Fruit fly (Drosophila melanogaster) whole organism, embryonic: ENCODE measurements around the gene CG31752.
A peak's percentile ranks its signal among the peaks of the same experiment; 100 is the strongest.

ENCODE experiments used
- Ada2b ChIP-seq: fragments of 200-800 bp; sonication (Bioruptor generic); IDR thresholded peaks from 2 replicates; pipeline ENCODE4 v1.3.6; 2022; ENCODE audit warnings: missing biosample characterization, missing genetic modification characterization
- Antp ChIP-seq: fragments of 200-800 bp; sonication (Bioruptor generic); optimal IDR thresholded peaks from 3 replicates; lab custom pipeline; 2016; ENCODE audit warnings: missing biosample characterization, missing genetic modification characterization
- CG11093 ChIP-seq: fragments of 200-800 bp; sonication (Bioruptor generic); IDR thresholded peaks from 3 replicates; pipeline ENCODE4 v1.3.6; 2022; ENCODE audit warnings: missing biosample characterization, missing genetic modification characterization
- CG11247 ChIP-seq: fragments of 200-800 bp; sonication (Bioruptor generic); IDR thresholded peaks from 2 replicates; pipeline ENCODE4 v1.3.6; 2022; ENCODE audit warnings: missing biosample characterization, missing genetic modification characterization
- CG12071 ChIP-seq: fragments of 200-800 bp; sonication (Bioruptor generic); optimal IDR thresholded peaks from 3 replicates; lab custom pipeline; 2018; ENCODE audit warnings: missing biosample characterization, mild to moderate bottlenecking, missing genetic modification characterization
- CG12391 ChIP-seq: fragments of 200-800 bp; sonication (Bioruptor generic); optimal IDR thresholded peaks from 3 replicates; lab custom pipeline; 2018; ENCODE audit warnings: missing biosample characterization, mild to moderate bottlenecking, missing genetic modification characterization, moderate library complexity
- CG14050 ChIP-seq: fragments of 200-800 bp; sonication (Bioruptor generic); IDR thresholded peaks from 3 replicates; pipeline ENCODE4 v1.3.6; 2022; ENCODE audit warnings: missing biosample characterization, missing genetic modification characterization
- CG14667 ChIP-seq: fragments of 200-800 bp; sonication (Bioruptor generic); IDR thresholded peaks from 2 replicates; pipeline ENCODE4 v1.3.6; 2022; ENCODE audit warnings: missing biosample characterization, missing genetic modification characterization
- CG14710 ChIP-seq: fragments of 200-800 bp; sonication (Bioruptor generic); optimal IDR thresholded peaks from 3 replicates; lab custom pipeline; 2019; ENCODE audit warnings: missing biosample characterization, mild to moderate bottlenecking, missing genetic modification characterization, moderate library complexity
- CG15073 ChIP-seq: fragments of 200-800 bp; sonication (Bioruptor generic); optimal IDR thresholded peaks from 2 replicates; lab custom pipeline; 2016; ENCODE audit warnings: missing biosample characterization, missing genetic modification characterization
- CG17612 ChIP-seq: fragments of 200-800 bp; sonication (Bioruptor generic); IDR thresholded peaks from 2 replicates; pipeline ENCODE4 v1.3.6; 2022; ENCODE audit warnings: missing biosample characterization, missing genetic modification characterization
- CG2712 ChIP-seq: fragments of 200-800 bp; optimal IDR thresholded peaks from 3 replicates; lab custom pipeline; 2019; ENCODE audit warnings: missing biosample characterization, mild to moderate bottlenecking, missing genetic modification characterization, moderate library complexity
- CG31441 ChIP-seq: fragments of 200-800 bp; sonication (Bioruptor generic); IDR thresholded peaks from 2 replicates; pipeline ENCODE4 v1.3.6; 2022; ENCODE audit warnings: missing biosample characterization, missing genetic modification characterization
- CG3163 ChIP-seq: fragments of 200-800 bp; sonication (Bioruptor generic); optimal IDR thresholded peaks from 3 replicates; lab custom pipeline; 2016; ENCODE audit warnings: missing biosample characterization, missing genetic modification characterization
- CG3726 ChIP-seq: fragments of 200-800 bp; sonication (Bioruptor generic); IDR thresholded peaks from 3 replicates; pipeline ENCODE4, ENCODE4 v1.3.6; 2022; ENCODE audit warnings: missing biosample characterization, missing genetic modification characterization
- CG4730 ChIP-seq: fragments of 200-800 bp; sonication (Bioruptor generic); IDR thresholded peaks from 2 replicates; pipeline ENCODE4 v1.3.6; 2022; ENCODE audit warnings: missing biosample characterization, missing genetic modification characterization
- CG5180 ChIP-seq: fragments of 200-800 bp; sonication (Bioruptor generic); optimal IDR thresholded peaks from 3 replicates; lab custom pipeline; 2017; ENCODE audit warnings: missing biosample characterization, missing genetic modification characterization, mild to moderate bottlenecking, moderate library complexity, missing genetic modification reagents
- CG6175 ChIP-seq: fragments of 200-800 bp; sonication (Bioruptor generic); IDR thresholded peaks from 3 replicates; pipeline ENCODE4 v1.3.6; 2022; ENCODE audit warnings: missing biosample characterization, missing genetic modification characterization
- CG7271 ChIP-seq: fragments of 200-800 bp; sonication (Bioruptor generic); optimal IDR thresholded peaks from 2 replicates; lab custom pipeline; 2018; ENCODE audit warnings: missing biosample characterization, mild to moderate bottlenecking, missing genetic modification characterization, moderate library complexity
- CG7556 ChIP-seq: fragments of 200-800 bp; sonication (Bioruptor generic); optimal IDR thresholded peaks from 2 replicates; lab custom pipeline; 2017; ENCODE audit warnings: missing biosample characterization, mild to moderate bottlenecking, missing genetic modification characterization
- CG7928 ChIP-seq: fragments of 200-800 bp; sonication (Bioruptor generic); optimal IDR thresholded peaks from 2 replicates; lab custom pipeline; 2017; ENCODE audit warnings: missing biosample characterization, mild to moderate bottlenecking, missing genetic modification characterization
- CG7963 ChIP-seq: fragments of 200-800 bp; sonication (Bioruptor generic); IDR thresholded peaks from 3 replicates; pipeline ENCODE4 v1.3.6; 2022; ENCODE audit warnings: missing biosample characterization, missing genetic modification characterization; ENCODE audit not compliant: partially characterized antibody
- CG9215 ChIP-seq: fragments of 200-800 bp; sonication (Bioruptor generic); IDR thresholded peaks from 2 replicates; pipeline ENCODE4 v1.3.6; 2022; ENCODE audit warnings: missing biosample characterization, missing genetic modification characterization
- CG9437 ChIP-seq: fragments of 200-800 bp; sonication (Bioruptor generic); optimal IDR thresholded peaks from 2 replicates; lab custom pipeline; 2018; ENCODE audit warnings: missing biosample characterization, mild to moderate bottlenecking, missing genetic modification characterization
- Chrac-16 ChIP-seq: fragments of 200-800 bp; sonication (Bioruptor generic); optimal IDR thresholded peaks from 3 replicates; lab custom pipeline; 2016; ENCODE audit warnings: missing biosample characterization, missing genetic modification characterization
- Deaf1 ChIP-seq: fragments of 200-800 bp; optimal IDR thresholded peaks from 3 replicates; lab custom pipeline; 2019; ENCODE audit warnings: missing biosample characterization, mild to moderate bottlenecking, missing genetic modification characterization, moderate library complexity
- Dip2 ChIP-seq: fragments of 200-800 bp; sonication (Bioruptor generic); IDR thresholded peaks from 2 replicates; pipeline ENCODE4 v1.3.6; 2022; ENCODE audit warnings: missing biosample characterization, missing genetic modification characterization
- E2f1 ChIP-seq: fragments of 200-800 bp; sonication (Bioruptor generic); IDR thresholded peaks from 2 replicates; pipeline ENCODE4 v1.3.6; 2022; ENCODE audit warnings: missing biosample characterization, missing genetic modification characterization
- Med ChIP-seq: fragments of 200-800 bp; sonication (Bioruptor generic); peaks from one replicate; lab custom pipeline; 2016; ENCODE audit warnings: missing biosample characterization, missing genetic modification characterization, mild to moderate bottlenecking, inconsistent platforms, moderate library complexity
- PHDP ChIP-seq: fragments of 200-800 bp; sonication (Bioruptor generic); optimal IDR thresholded peaks from 3 replicates; lab custom pipeline; 2018; ENCODE audit warnings: missing biosample characterization, mild to moderate bottlenecking, missing genetic modification characterization, moderate library complexity
- Poxn ChIP-seq: fragments of 200-800 bp; sonication (Bioruptor generic); IDR thresholded peaks from 2 replicates; pipeline ENCODE4 v1.3.6; 2022; ENCODE audit warnings: missing biosample characterization, missing genetic modification characterization
- Ravus ChIP-seq: fragments of 200-800 bp; sonication (Bioruptor generic); IDR thresholded peaks from 2 replicates; pipeline ENCODE4 v1.3.6; 2022; ENCODE audit warnings: missing biosample characterization, missing genetic modification characterization
- Rfx ChIP-seq: fragments of 200-800 bp; sonication (Bioruptor generic); IDR thresholded peaks from 2 replicates; pipeline ENCODE4 v1.3.6; 2022; ENCODE audit warnings: missing biosample characterization, missing genetic modification characterization
- Xrp1 ChIP-seq: fragments of 200-800 bp; sonication (Bioruptor generic); IDR thresholded peaks from 2 replicates; pipeline ENCODE4 v1.3.6; 2022; ENCODE audit warnings: missing biosample characterization, missing genetic modification characterization
- cad ChIP-seq: fragments of >200 bp; optimal IDR thresholded peaks from 2 replicates; lab custom pipeline; 2017; ENCODE audit warnings: missing biosample characterization, missing genetic modification characterization
- croc ChIP-seq: fragments of 200-800 bp; sonication (Bioruptor generic); conservative IDR thresholded peaks from 3 replicates; pipeline ENCODE4 v1.3.6; 2022; ENCODE audit warnings: missing biosample characterization, missing genetic modification characterization
- emc ChIP-seq: fragments of 200-800 bp; sonication (Bioruptor generic); optimal IDR thresholded peaks from 2 replicates; lab custom pipeline; 2016; ENCODE audit warnings: missing biosample characterization, missing genetic modification characterization
- ems ChIP-seq: fragments of 200-800 bp; sonication (Bioruptor generic); optimal IDR thresholded peaks from 3 replicates; lab custom pipeline; 2016; ENCODE audit warnings: missing biosample characterization, missing genetic modification characterization
- fd3F ChIP-seq: fragments of 200-800 bp; sonication (Bioruptor generic); optimal IDR thresholded peaks from 2 replicates; lab custom pipeline; 2018; ENCODE audit warnings: missing biosample characterization, mild to moderate bottlenecking, missing genetic modification characterization, moderate library complexity
- fd64A ChIP-seq: fragments of 200-800 bp; sonication (Bioruptor generic); optimal IDR thresholded peaks from 3 replicates; lab custom pipeline; 2018; ENCODE audit warnings: missing biosample characterization, mild to moderate bottlenecking, missing genetic modification characterization
- knrl ChIP-seq: fragments of 200-800 bp; sonication (Bioruptor generic); IDR thresholded peaks from 3 replicates; pipeline ENCODE4 v1.3.6; 2022; ENCODE audit warnings: missing biosample characterization, missing genetic modification characterization; ENCODE audit not compliant: partially characterized antibody
- mirr ChIP-seq: fragments of 200-800 bp; sonication (Bioruptor generic); optimal IDR thresholded peaks from 3 replicates; lab custom pipeline; 2018; ENCODE audit warnings: missing biosample characterization, mild to moderate bottlenecking, missing genetic modification characterization
- nerfin-1 ChIP-seq: fragments of 200-800 bp; sonication (Bioruptor generic); optimal IDR thresholded peaks from 3 replicates; lab custom pipeline; 2019; ENCODE audit warnings: missing biosample characterization, mild to moderate bottlenecking, missing genetic modification characterization, moderate library complexity
- pita ChIP-seq: fragments of 200-800 bp; sonication (Bioruptor generic); optimal IDR thresholded peaks from 2 replicates; lab custom pipeline; 2017; ENCODE audit warnings: missing biosample characterization, mild to moderate bottlenecking, missing genetic modification characterization
- pros ChIP-seq: fragments of 200-800 bp; sonication (Bioruptor generic); optimal IDR thresholded peaks from 3 replicates; lab custom pipeline; 2019; ENCODE audit warnings: missing biosample characterization, mild to moderate bottlenecking, missing genetic modification characterization, moderate library complexity
- sens-2 ChIP-seq: fragments of 200-800 bp; sonication (Bioruptor generic); IDR thresholded peaks from 2 replicates; pipeline ENCODE4 v1.3.6; 2022; ENCODE audit warnings: missing biosample characterization, missing genetic modification characterization
- toy ChIP-seq: fragments of 200-800 bp; sonication (Bioruptor generic); IDR thresholded peaks from 2 replicates; pipeline ENCODE4 v1.3.6; 2022; ENCODE audit warnings: missing biosample characterization, missing genetic modification characterization
- ttk ChIP-seq: fragments of 200-800 bp; sonication (Bioruptor generic); IDR thresholded peaks from 2 replicates; pipeline ENCODE4 v2.1.2; 2022; ENCODE audit warnings: missing biosample characterization, missing genetic modification characterization
- unc-4 ChIP-seq: fragments of 200-800 bp; sonication (Bioruptor generic); IDR thresholded peaks from 2 replicates; pipeline ENCODE4 v1.3.6; 2022; ENCODE audit warnings: missing biosample characterization, missing genetic modification characterization; ENCODE audit not compliant: partially characterized antibody
- zen ChIP-seq: fragments of 200-800 bp; sonication (Bioruptor generic); optimal IDR thresholded peaks from 3 replicates; lab custom pipeline; 2018; ENCODE audit warnings: missing biosample characterization, mild to moderate bottlenecking, missing genetic modification characterization, moderate library complexity

The CG31752 gene

DNA sequence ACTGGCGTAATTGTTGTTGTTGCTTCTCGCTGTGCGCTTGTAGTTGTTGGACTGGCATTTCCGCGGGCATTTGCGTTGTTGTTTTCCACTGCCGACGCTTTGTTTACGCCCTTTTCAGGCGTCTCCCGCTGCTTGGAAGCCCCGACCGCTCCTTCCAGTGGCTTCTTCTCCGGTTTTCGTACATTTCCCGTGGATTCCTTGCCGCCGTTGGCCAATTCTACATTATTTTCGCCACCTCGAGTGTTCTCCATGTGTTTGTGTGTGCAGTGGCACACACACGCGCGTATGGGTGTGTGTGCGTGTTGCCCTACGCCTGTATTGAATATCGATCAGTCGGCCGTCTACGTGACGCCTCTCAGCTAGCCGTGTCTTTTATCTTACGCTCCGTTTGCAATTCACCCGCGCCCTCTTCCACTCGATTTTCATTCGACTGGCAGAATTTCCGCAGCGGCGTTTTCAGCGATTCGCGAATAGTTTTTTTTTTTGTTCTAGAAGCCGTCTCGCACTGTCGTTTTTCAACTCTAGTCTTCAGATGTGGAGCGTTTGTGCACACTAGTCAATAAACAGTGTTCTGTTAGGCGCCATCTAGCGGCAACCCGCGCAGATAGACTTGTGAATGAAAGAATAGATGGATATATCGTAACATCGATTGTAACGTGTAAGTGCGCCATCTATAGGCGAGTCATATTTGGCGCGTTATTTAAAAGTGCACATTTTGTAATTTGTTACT is 1.8 kb downstream of the CG31752 start, which contains the start of gene CG10600 (continued):
- TF ChIP-seq PHDP (tag; lab: Kevin White, UChicago) (peak; percentile 63), Chrac-16 (GFP tag; lab: Kevin White, UChicago) (peak; percentile 79), Poxn (GFP tag; lab: Robert Waterston, UW) (no peak), CG14710 (tag; lab: Kevin White, UChicago) (peak; percentile 94), CG15073 (GFP tag; lab: Kevin White, UChicago) (no peak), mirr (GFP tag; lab: Kevin White, UChicago) (peak; percentile 69), knrl (peak; percentile 85), CG6175 (GFP tag; lab: Robert Waterston, UW) (peak; percentile 51; the same call in 1 of the 3 replicates), unc-4 (GFP tag; lab: Robert Waterston, UW) (peak; percentile 86), CG31441 (GFP tag; lab: Robert Waterston, UW) (no peak; the same call in 1 of the 2 replicates), cad (GFP tag; lab: Kevin White, UChicago) (no peak), CG7928 (peak; percentile 58), sens-2 (GFP tag; lab: Robert Waterston, UW) (no peak), ems (GFP tag; lab: Kevin White, UChicago) (peak; percentile 86), nerfin-1 (tag; lab: Kevin White, UChicago) (peak; percentile 64), fd64A (GFP tag; lab: Kevin White, UChicago) (peak; percentile 10), CG3163 (peak; percentile 80), E2f1 (GFP tag; lab: Robert Waterston, UW) (peak; percentile 64), CG11093 (GFP tag; lab: Robert Waterston, UW) (no peak), CG12071 (peak; percentile 48), Deaf1 (no peak), Rfx (GFP tag; lab: Robert Waterston, UW) (peak; percentile 90), CG2712 (tag; lab: Kevin White, UChicago) (peak; percentile 94), toy (GFP tag; lab: Robert Waterston, UW) (peak; percentile 25; the same call in 1 of the 2 replicates), CG4730 (GFP tag; lab: Robert Waterston, UW) (peak; percentile 58), fd3F (GFP tag; lab: Kevin White, UChicago) (peak; percentile 58), zen (tag; lab: Kevin White, UChicago) (peak; percentile 73), CG9437 (GFP tag; lab: Kevin White, UChicago) (peak; percentile 59), pita (GFP tag; lab: Kevin White, UChicago) (peak; percentile 32), CG9215 (peak; percentile 49; the same call in 1 of the 2 replicates), CG5180 (peak; percentile 9), Med (GFP tag; lab: Kevin White, UChicago) (peak; percentile 98), CG7556 (GFP tag; lab: Kevin White, UChicago) (peak; percentile 78), CG3726 (GFP tag; lab: Robert Waterston, UW) (no peak), croc (GFP tag; lab: Robert Waterston, UW) (no peak), CG11247 (GFP tag; lab: Robert Waterston, UW) (peak; percentile 79), Antp (peak; percentile 93), ttk (GFP tag; lab: Robert Waterston, UW) (peak; percentile 60), Xrp1 (GFP tag; lab: Robert Waterston, UW) (peak; percentile 67), CG14050 (peak; percentile 49; the same call in 2 of the 3 replicates), CG7271 (tag; lab: Kevin White, UChicago) (no peak), Ada2b (GFP tag; lab: Robert Waterston, UW) (peak; percentile 44), CG17612 (GFP tag; lab: Robert Waterston, UW) (peak; percentile 43; the same call in 1 of the 2 replicates), CG7963 (peak; percentile 72), CG12391 (peak; percentile 62), Ravus (GFP tag; lab: Robert Waterston, UW) (no peak), Dip2 (GFP tag; lab: Robert Waterston, UW) (peak; percentile 84), pros (no peak), emc (peak; percentile 76), CG14667 (peak; percentile 59)
